Worm (Caenorhabditis elegans): Measurements from ENCODE around the gene atg-2.

ce11 chrX:6806463-6806862 is at the start of gene atg-2:
- TF ChIP-seq ref-1 (GFP tag; conservative IDR thresholded peaks at IDR 0.05): no peak
- TF ChIP-seq ztf-23 (GFP tag; IDR thresholded peaks at IDR 0.05): no peak; the same call in 1 of the 2 replicates
